Fruit fly (Drosophila melanogaster): ENCODE data around the gene fz.

Gene fz

dm6 chr3L:14274088-14275058 is at the start of gene fz:
TSS of gene fz (plus strand) at chr3L:14274343.
- no peak for TF ChIP-seq psq (optimal IDR thresholded peaks at IDR 0.05)

dm6 chr3L:14229069-14229468 is 45.1 kb upstream of the fz start:
- TF ChIP-seq Myc (optimal IDR thresholded peaks at IDR 0.05) (no peak), h (optimal IDR thresholded peaks at IDR 0.05) (no peak), insv (optimal IDR thresholded peaks at IDR 0.05) (no peak), ttk (optimal IDR thresholded peaks at IDR 0.05) (no peak), Sin3A (optimal IDR thresholded peaks at IDR 0.05) (no peak), psq (optimal IDR thresholded peaks at IDR 0.05) (no peak)

- TF ChIP-seq psq (optimal IDR thresholded peaks at IDR 0.05) (no peak), insv (optimal IDR thresholded peaks at IDR 0.05) (no peak), Sin3A (optimal IDR thresholded peaks at IDR 0.05) (no peak), Myc (optimal IDR thresholded peaks at IDR 0.05) (no peak), h (optimal IDR thresholded peaks at IDR 0.05) (no peak), ttk (optimal IDR thresholded peaks at IDR 0.05) (no peak)
These were observed 44.7 kb upstream of the fz start for dm6 chr3L:14229481-14229880.

- TF ChIP-seq h (optimal IDR thresholded peaks at IDR 0.05) (no peak), Sin3A (optimal IDR thresholded peaks at IDR 0.05) (no peak), ttk (optimal IDR thresholded peaks at IDR 0.05) (no peak), psq (optimal IDR thresholded peaks at IDR 0.05) (no peak), insv (optimal IDR thresholded peaks at IDR 0.05) (no peak), Myc (optimal IDR thresholded peaks at IDR 0.05) (no peak)
These were observed 41.0 kb upstream of the fz start, which contains the start of gene CG7924 for dm6 chr3L:14233169-14233568. TSS of gene CG7924 (plus strand) at chr3L:14233469.

dm6 chr3L:14235820-14236219 is 38.3 kb upstream of the fz start, which contains the start of gene CG34244:
TSS of gene CG34244 (minus strand) at chr3L:14235941.
- TF ChIP-seq ttk (optimal IDR thresholded peaks at IDR 0.05) (no peak), Sin3A (optimal IDR thresholded peaks at IDR 0.05) (no peak), h (optimal IDR thresholded peaks at IDR 0.05) (no peak), psq (optimal IDR thresholded peaks at IDR 0.05) (no peak), Myc (optimal IDR thresholded peaks at IDR 0.05) (no peak), insv (optimal IDR thresholded peaks at IDR 0.05) (no peak)

dm6 chr3L:14236335-14236734 is 37.8 kb upstream of the fz start, which contains the start of gene CG7906:
TSS of gene CG7906 (plus strand) at chr3L:14236635.
- TF ChIP-seq Myc (optimal IDR thresholded peaks at IDR 0.05) (no peak), Sin3A (optimal IDR thresholded peaks at IDR 0.05) (no peak), ttk (optimal IDR thresholded peaks at IDR 0.05) (no peak), psq (optimal IDR thresholded peaks at IDR 0.05) (no peak), insv (optimal IDR thresholded peaks at IDR 0.05) (no peak), h (optimal IDR thresholded peaks at IDR 0.05) (no peak)

- TF ChIP-seq insv (optimal IDR thresholded peaks at IDR 0.05) (no peak), Sin3A (optimal IDR thresholded peaks at IDR 0.05) (no peak), h (optimal IDR thresholded peaks at IDR 0.05) (no peak), ttk (optimal IDR thresholded peaks at IDR 0.05) (no peak), Myc (optimal IDR thresholded peaks at IDR 0.05) (no peak), psq (optimal IDR thresholded peaks at IDR 0.05) (no peak)
These were observed 34.8 kb upstream of the fz start for dm6 chr3L:14239325-14239724.

- TF ChIP-seq h (optimal IDR thresholded peaks at IDR 0.05) (no peak), psq (optimal IDR thresholded peaks at IDR 0.05) (no peak), insv (optimal IDR thresholded peaks at IDR 0.05) (no peak), Myc (optimal IDR thresholded peaks at IDR 0.05) (no peak), Sin3A (optimal IDR thresholded peaks at IDR 0.05) (no peak), ttk (optimal IDR thresholded peaks at IDR 0.05) (no peak)
These were observed 33.1 kb upstream of the fz start for dm6 chr3L:14241065-14241464.

dm6 chr3L:14253455-14253854 is 20.7 kb upstream of the fz start:
- TF ChIP-seq psq (optimal IDR thresholded peaks at IDR 0.05) (no peak), Sin3A (optimal IDR thresholded peaks at IDR 0.05) (no peak), insv (optimal IDR thresholded peaks at IDR 0.05) (no peak), Myc (optimal IDR thresholded peaks at IDR 0.05) (no peak), ttk (optimal IDR thresholded peaks at IDR 0.05) (no peak)

- TF ChIP-seq Myc (optimal IDR thresholded peaks at IDR 0.05): no peak
- no peak for TF ChIP-seq insv (optimal IDR thresholded peaks at IDR 0.05)
- TF ChIP-seq ttk (optimal IDR thresholded peaks at IDR 0.05): no peak
- TF ChIP-seq psq (optimal IDR thresholded peaks at IDR 0.05): no peak
- TF ChIP-seq Sin3A (optimal IDR thresholded peaks at IDR 0.05): no peak
- TF ChIP-seq h (optimal IDR thresholded peaks at IDR 0.05): no peak
These were observed 11.4 kb upstream of the fz start for dm6 chr3L:14262770-14263169.

- TF ChIP-seq h (optimal IDR thresholded peaks at IDR 0.05) (no peak), Myc (optimal IDR thresholded peaks at IDR 0.05) (no peak), insv (optimal IDR thresholded peaks at IDR 0.05) (no peak), psq (optimal IDR thresholded peaks at IDR 0.05) (no peak), Sin3A (optimal IDR thresholded peaks at IDR 0.05) (no peak), ttk (optimal IDR thresholded peaks at IDR 0.05) (no peak)
These were observed 1.8 kb upstream of the fz start for dm6 chr3L:14272109-14273070.

- TF ChIP-seq Myc (optimal IDR thresholded peaks at IDR 0.05) (no peak), h (optimal IDR thresholded peaks at IDR 0.05) (no peak), insv (optimal IDR thresholded peaks at IDR 0.05) (no peak), Sin3A (optimal IDR thresholded peaks at IDR 0.05) (no peak)
These were observed 2.0 kb downstream of the fz start for dm6 chr3L:14276129-14276528.

Data from Kc167 (cell line).